Fruit fly (Drosophila melanogaster) whole organism, adult: ENCODE results near the gene Ets21C.

ENCODE experiments used
- CG5204 ChIP-seq: fragments of 200-800 bp; sonication (Bioruptor generic); optimal IDR thresholded peaks from 2 replicates; lab custom pipeline; 2016; ENCODE audit warnings: missing biosample characterization, missing genetic modification characterization
- Crg-1 ChIP-seq: fragments of 200-800 bp; sonication (Bioruptor generic); optimal IDR thresholded peaks from 2 replicates; lab custom pipeline; 2016; ENCODE audit warnings: missing biosample characterization, missing genetic modification characterization
- tj ChIP-seq: fragments of 200-800 bp; sonication (Bioruptor generic); optimal IDR thresholded peaks from 3 replicates; lab custom pipeline; 2017; ENCODE audit warnings: missing biosample characterization, mild to moderate bottlenecking, missing genetic modification characterization, moderate library complexity

- TF ChIP-seq tj (no peak), Crg-1 (no peak), CG5204 (GFP tag; lab: Kevin White, UChicago) (no peak)
These were observed 42.1 kb downstream of the Ets21C start for dm6 chr2L:510534-511014.
